Fruit fly (Drosophila melanogaster) whole organism, adult: ENCODE measurements around the gene CG31205.
A peak's percentile ranks its signal among the peaks of the same experiment; 100 is the strongest.

Source experiments
- CG11617 ChIP-seq: fragments of 200-800 bp; sonication (Bioruptor generic); optimal IDR thresholded peaks from 2 replicates; lab custom pipeline; 2017; ENCODE audit warnings: mild to moderate bottlenecking, missing biosample characterization, missing genetic modification reagents, missing genetic modification characterization
- CG12768 ChIP-seq: fragments of 200-800 bp; sonication (Bioruptor generic); optimal IDR thresholded peaks from 2 replicates; lab custom pipeline; 2017; ENCODE audit warnings: missing biosample characterization, missing genetic modification characterization, mild to moderate bottlenecking, moderate library complexity, missing genetic modification reagents
- CG14711 ChIP-seq: fragments of 200-800 bp; sonication (Bioruptor generic); optimal IDR thresholded peaks from 2 replicates; lab custom pipeline; 2018; ENCODE audit warnings: missing biosample characterization, mild to moderate bottlenecking, missing genetic modification characterization, moderate library complexity
- CG1620 ChIP-seq: fragments of 200-800 bp; sonication (Bioruptor generic); optimal IDR thresholded peaks from 2 replicates; lab custom pipeline; 2016; ENCODE audit warnings: missing biosample characterization, missing genetic modification characterization
- CG33017 ChIP-seq: fragments of 200-800 bp; sonication (Bioruptor generic); optimal IDR thresholded peaks from 2 replicates; lab custom pipeline; 2018; ENCODE audit warnings: missing biosample characterization, mild to moderate bottlenecking, missing genetic modification characterization, moderate library complexity
- CG5204 ChIP-seq: fragments of 200-800 bp; sonication (Bioruptor generic); optimal IDR thresholded peaks from 2 replicates; lab custom pipeline; 2016; ENCODE audit warnings: missing biosample characterization, missing genetic modification characterization
- CG7045 ChIP-seq: fragments of 200-800 bp; sonication (Bioruptor generic); optimal IDR thresholded peaks from 2 replicates; lab custom pipeline; 2017; ENCODE audit warnings: missing biosample characterization, mild to moderate bottlenecking, missing genetic modification characterization
- CG7101 ChIP-seq: fragments of 200-800 bp; sonication (Bioruptor generic); optimal IDR thresholded peaks from 2 replicates; lab custom pipeline; 2018; ENCODE audit warnings: missing biosample characterization, mild to moderate bottlenecking, missing genetic modification characterization, moderate library complexity
- Clk ChIP-seq: fragments of 200-800 bp; sonication (Bioruptor generic); optimal IDR thresholded peaks from 2 replicates; lab custom pipeline; 2017; ENCODE audit warnings: missing biosample characterization, missing genetic modification characterization
- Crg-1 ChIP-seq: fragments of 200-800 bp; sonication (Bioruptor generic); optimal IDR thresholded peaks from 2 replicates; lab custom pipeline; 2016; ENCODE audit warnings: missing biosample characterization, missing genetic modification characterization
- Hr96 ChIP-seq: fragments of 200-800 bp; sonication (Bioruptor generic); optimal IDR thresholded peaks from 2 replicates; lab custom pipeline; 2016; ENCODE audit warnings: missing biosample characterization, missing genetic modification characterization
- Mnt ChIP-seq: fragments of 200-800 bp; sonication (Bioruptor generic); optimal IDR thresholded peaks from 2 replicates; lab custom pipeline; 2016; ENCODE audit warnings: missing biosample characterization, mild to moderate bottlenecking, missing genetic modification characterization
- bab1 ChIP-seq: fragments of 200-800 bp; sonication (Bioruptor generic); optimal IDR thresholded peaks from 3 replicates; lab custom pipeline; 2019; ENCODE audit warnings: missing biosample characterization, mild to moderate bottlenecking, missing genetic modification characterization, moderate library complexity
- cic ChIP-seq: fragments of 200-800 bp; sonication (Bioruptor generic); optimal IDR thresholded peaks from 2 replicates; lab custom pipeline; 2017; ENCODE audit warnings: missing biosample characterization, mild to moderate bottlenecking, missing genetic modification characterization, moderate library complexity
- cnc ChIP-seq, 2 experiments: fragments of >200 bp; optimal IDR thresholded peaks; 2 replicates each; lab custom pipeline; 2017
- kay ChIP-seq: fragments of 200-800 bp; sonication (Bioruptor generic); peaks from one replicate; lab custom pipeline; 2016; ENCODE audit warnings: missing biosample characterization, missing genetic modification characterization, borderline replicate concordance
- ovo ChIP-seq: fragments of 200-800 bp; sonication (Bioruptor generic); optimal IDR thresholded peaks from 2 replicates; lab custom pipeline; 2016; ENCODE audit warnings: missing biosample characterization, missing genetic modification characterization
- pad ChIP-seq: fragments of 200-800 bp; sonication (Bioruptor generic); optimal IDR thresholded peaks from 3 replicates; lab custom pipeline; 2017; ENCODE audit warnings: missing biosample characterization, missing genetic modification characterization, mild to moderate bottlenecking, moderate library complexity, missing genetic modification reagents
- tj ChIP-seq: fragments of 200-800 bp; sonication (Bioruptor generic); optimal IDR thresholded peaks from 3 replicates; lab custom pipeline; 2017; ENCODE audit warnings: missing biosample characterization, mild to moderate bottlenecking, missing genetic modification characterization, moderate library complexity
- toe ChIP-seq: fragments of 200-800 bp; sonication (Bioruptor generic); optimal IDR thresholded peaks from 2 replicates; lab custom pipeline; 2016; ENCODE audit warnings: missing biosample characterization, missing genetic modification characterization

The CG31205 gene

dm6 chr3R:20745238-20745637 is 13.8 kb downstream of the CG31205 start, which contains the start of gene CG31200:
TSS of gene CG31200 (minus strand) at chr3R:20745338.
- TF ChIP-seq kay (GFP tag; lab: Kevin White, UChicago) (peak; percentile 21), cic (GFP tag; lab: Kevin White, UChicago) (no peak)

- TF ChIP-seq CG12768 (GFP tag; lab: Kevin White, UChicago) (no peak), CG7101 (tag; lab: Kevin White, UChicago) (no peak), tj (GFP tag; lab: Kevin White, UChicago) (no peak), CG1620 (GFP tag; lab: Kevin White, UChicago) (no peak), kay (GFP tag; lab: Kevin White, UChicago) (no peak), ovo (no peak), Mnt (no peak), CG5204 (GFP tag; lab: Kevin White, UChicago) (no peak), toe (GFP tag; lab: Kevin White, UChicago) (no peak), cic (GFP tag; lab: Kevin White, UChicago) (no peak), Clk (no peak), CG11617 (GFP tag; lab: Kevin White, UChicago) (no peak), pad (GFP tag; lab: Kevin White, UChicago) (no peak), bab1 (no peak), CG33017 (tag; lab: Kevin White, UChicago) (no peak), CG14711 (tag; lab: Kevin White, UChicago) (no peak), Crg-1 (GFP tag; lab: Kevin White, UChicago) (no peak)
Measured at dm6 chr3R:20748974-20749373, 17.5 kb downstream of the CG31205 start, which contains the start of gene Prosalpha4T1. TSS of gene Prosalpha4T1 (minus strand) at chr3R:20749074.

DNA sequence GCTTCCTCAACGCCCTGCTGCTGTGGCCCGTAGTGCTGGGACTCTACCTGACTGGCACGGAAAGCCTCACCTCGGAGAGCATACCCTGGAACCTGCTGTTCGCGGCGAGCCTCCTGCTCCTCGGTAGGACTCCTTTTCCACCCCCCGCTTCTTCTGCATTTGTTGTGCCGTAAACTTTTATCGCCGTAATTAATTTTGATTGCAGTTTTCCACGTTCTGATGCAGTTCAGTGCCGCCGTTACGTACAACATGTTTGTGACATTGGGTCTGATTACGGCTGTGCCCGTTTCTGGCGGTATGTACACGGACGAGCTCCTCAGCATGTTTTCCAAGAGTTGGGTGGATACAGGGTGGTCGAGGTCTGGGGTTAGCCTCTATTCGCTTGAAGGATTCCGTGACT is 18.1 kb downstream of the CG31205 start:
- TF ChIP-seq bab1 (no peak), Hr96 (no peak), Clk (no peak), CG7101 (tag; lab: Kevin White, UChicago) (no peak), Mnt (no peak), cic (GFP tag; lab: Kevin White, UChicago) (no peak), CG14711 (tag; lab: Kevin White, UChicago) (no peak), ovo (no peak), cnc (optimal IDR thresholded peaks at IDR 0.05; lab: Kevin White, UChicago) (no peak), CG12768 (GFP tag; lab: Kevin White, UChicago) (no peak), toe (GFP tag; lab: Kevin White, UChicago) (no peak), CG7045 (GFP tag; lab: Kevin White, UChicago) (no peak), CG11617 (GFP tag; lab: Kevin White, UChicago) (no peak), kay (GFP tag; lab: Kevin White, UChicago) (no peak), CG5204 (GFP tag; lab: Kevin White, UChicago) (no peak), CG33017 (tag; lab: Kevin White, UChicago) (no peak), pad (GFP tag; lab: Kevin White, UChicago) (no peak)

DNA sequence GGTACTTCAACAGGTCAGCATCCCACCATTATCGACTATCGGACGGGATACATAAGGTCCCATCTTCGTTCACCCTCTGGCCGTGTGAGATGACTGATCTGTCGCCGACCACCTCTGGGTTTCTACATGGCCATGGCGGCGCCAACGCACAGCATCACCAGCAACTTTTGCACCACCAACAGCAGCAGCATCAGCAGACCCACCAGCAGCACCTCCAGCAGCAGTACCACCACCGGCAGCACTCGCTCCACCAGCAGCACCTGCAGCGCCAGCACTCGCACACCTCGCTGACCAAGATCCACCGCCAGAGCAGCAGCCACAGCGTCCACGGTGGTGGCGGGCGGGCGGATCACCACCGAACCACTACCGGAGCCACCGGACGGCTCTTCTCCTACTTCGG is 23.6 kb downstream of the CG31205 start:
- no peak for TF ChIP-seq CG12768 (GFP tag; lab: Kevin White, UChicago)
- no peak for TF ChIP-seq kay (GFP tag; lab: Kevin White, UChicago)
- no peak for TF ChIP-seq bab1
- no peak for TF ChIP-seq CG1620 (GFP tag; lab: Kevin White, UChicago)
- no peak for TF ChIP-seq cnc (optimal IDR thresholded peaks at IDR 0.05; lab: Kevin White, UChicago)
- TF ChIP-seq ovo, result no peak
- no peak for TF ChIP-seq pad (GFP tag; lab: Kevin White, UChicago)

DNA sequence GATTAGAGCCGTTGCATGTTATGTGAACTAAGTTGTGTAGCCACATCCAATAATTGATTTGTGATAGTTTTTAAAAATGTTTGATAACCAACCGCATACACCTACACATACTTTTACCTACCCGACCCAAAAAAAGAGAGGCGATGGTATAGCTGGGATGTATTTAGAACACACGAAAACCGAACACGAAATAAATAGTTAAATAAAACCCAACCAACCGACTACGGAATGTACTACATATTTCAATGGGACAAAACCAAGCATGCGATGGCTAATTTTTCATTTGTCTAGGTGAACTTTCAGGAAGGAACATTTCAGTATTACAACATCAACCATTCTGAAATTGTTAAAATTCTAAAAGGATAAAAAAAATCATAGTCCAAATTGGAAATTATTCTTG is 25.0 kb downstream of the CG31205 start, which contains the start of gene Syp:
Gene Syp, plus strand, starts transcription at position 301 of the 400 bp plus-strand sequence.
- TF ChIP-seq CG14711 (tag; lab: Kevin White, UChicago), result no peak
- TF ChIP-seq CG5204 (GFP tag; lab: Kevin White, UChicago), result no peak
- TF ChIP-seq toe (GFP tag; lab: Kevin White, UChicago), result no peak
- TF ChIP-seq bab1, result no peak
- TF ChIP-seq cic (GFP tag; lab: Kevin White, UChicago), result no peak
- TF ChIP-seq CG1620 (GFP tag; lab: Kevin White, UChicago), result no peak

- no peak for TF ChIP-seq CG11617 (GFP tag; lab: Kevin White, UChicago)
- TF ChIP-seq CG33017 (tag; lab: Kevin White, UChicago), result no peak
- no peak for TF ChIP-seq Clk
- TF ChIP-seq Hr96, result no peak
- no peak for TF ChIP-seq CG14711 (tag; lab: Kevin White, UChicago)
- TF ChIP-seq CG12768 (GFP tag; lab: Kevin White, UChicago), result no peak
- TF ChIP-seq Mnt, result no peak
- no peak for TF ChIP-seq pad (GFP tag; lab: Kevin White, UChicago)
- no peak for TF ChIP-seq ovo
- no peak for TF ChIP-seq cic (GFP tag; lab: Kevin White, UChicago)
- no peak for TF ChIP-seq Crg-1 (GFP tag; lab: Kevin White, UChicago)
- TF ChIP-seq tj (GFP tag; lab: Kevin White, UChicago), result peak; percentile 80
- TF ChIP-seq CG7045 (GFP tag; lab: Kevin White, UChicago), result no peak
- no peak for TF ChIP-seq cnc (optimal IDR thresholded peaks at IDR 0.05; lab: Kevin White, UChicago)
- no peak for TF ChIP-seq CG1620 (GFP tag; lab: Kevin White, UChicago)
- TF ChIP-seq toe (GFP tag; lab: Kevin White, UChicago), result no peak
- TF ChIP-seq CG7101 (tag; lab: Kevin White, UChicago), result no peak
- TF ChIP-seq CG5204 (GFP tag; lab: Kevin White, UChicago), result peak; percentile 5
- peak; percentile 8 for TF ChIP-seq bab1
- TF ChIP-seq kay (GFP tag; lab: Kevin White, UChicago), result no peak
Measured at dm6 chr3R:20762175-20762795, 30.9 kb downstream of the CG31205 start, which contains the start of gene CG31195. TSS of gene CG31195 (minus strand) at chr3R:20762369.
